Worm (Caenorhabditis elegans) whole organism, L1 larva: ENCODE results near the gene col-147.

Experiments
- C04F5.9 ChIP-seq: sonication (generic microtip); optimal IDR thresholded peaks from 2 replicates; lab custom pipeline; 2016; ENCODE audit warnings: missing genetic modification characterization, missing compliant biosample characterization
- C16A3.4 ChIP-seq: fragments of 150-350 bp; optimal IDR thresholded peaks from 2 replicates; lab custom pipeline; 2014; ENCODE audit warnings: missing biosample characterization, missing genetic modification characterization
- C34B4.2 ChIP-seq: sonication (generic microtip); optimal IDR thresholded peaks from 2 replicates; lab custom pipeline; 2017; ENCODE audit warnings: mild to moderate bottlenecking, missing genetic modification characterization, missing compliant biosample characterization
- F16B12.6 ChIP-seq: fragments of 150-350 bp; optimal IDR thresholded peaks from 2 replicates; lab custom pipeline; 2014; ENCODE audit warnings: missing biosample characterization, missing genetic modification characterization
- Y116A8C.19 ChIP-seq: sonication (generic microtip); optimal IDR thresholded peaks from 2 replicates; lab custom pipeline; 2016; ENCODE audit warnings: missing compliant biosample characterization, missing genetic modification characterization, borderline replicate concordance
- aha-1 ChIP-seq: fragments of 150-350 bp; optimal IDR thresholded peaks from 2 replicates; lab custom pipeline; 2014; ENCODE audit warnings: missing biosample characterization, missing genetic modification characterization
- aly-2 ChIP-seq: fragments of 150-350 bp; optimal IDR thresholded peaks from 2 replicates; lab custom pipeline; 2014; ENCODE audit warnings: missing biosample characterization, missing genetic modification characterization
- ama-1 ChIP-seq: fragments of 150-350 bp; optimal IDR thresholded peaks from 2 replicates; lab custom pipeline; 2014
- blmp-1 ChIP-seq: fragments of 150-350 bp; optimal IDR thresholded peaks from 2 replicates; lab custom pipeline; 2014; ENCODE audit warnings: missing biosample characterization, missing genetic modification characterization
- ceh-8 ChIP-seq: fragments of 200-800 bp; sonication (Bioruptor generic); optimal IDR thresholded peaks from 2 replicates; lab custom pipeline; 2018; ENCODE audit warnings: mild to moderate bottlenecking, missing genetic modification characterization, moderate library complexity, missing compliant biosample characterization
- ceh-82 ChIP-seq, 3 experiments: fragments of 150-350 bp in 1 of 3; sonication (generic microtip) in 2 of 3; optimal IDR thresholded peaks; 2 replicates each; lab custom pipeline; 2014 to 2017; ENCODE audit warnings: missing biosample characterization in 3 of 3, missing genetic modification characterization in 3 of 3
- ces-1 ChIP-seq: fragments of 150-350 bp; optimal IDR thresholded peaks from 2 replicates; lab custom pipeline; 2014; ENCODE audit warnings: missing biosample characterization, missing genetic modification reagents, missing genetic modification characterization
- dpl-1 ChIP-seq, 3 experiments: fragments of 150-350 bp in 2 of 3; sonication (generic microtip) in 1 of 3; optimal IDR thresholded peaks; 2 replicates each; lab custom pipeline; 2014 to 2017; ENCODE audit warnings: missing biosample characterization in 3 of 3, missing genetic modification characterization in 3 of 3, missing genetic modification reagents in 3 of 3
- dsc-1 ChIP-seq: sonication (generic microtip); optimal IDR thresholded peaks from 2 replicates; lab custom pipeline; 2016; ENCODE audit warnings: mild to moderate bottlenecking, missing genetic modification characterization, missing compliant biosample characterization
- efl-1 ChIP-seq, 4 experiments: fragments of 150-350 bp; optimal IDR thresholded peaks in 3 of 4; peaks in 1 of 4; 1 replicate in 1 of 4; 2 replicates in 3 of 4; lab custom pipeline; 2014; ENCODE audit warnings: missing biosample characterization in 2 of 4, missing genetic modification characterization in 2 of 4, missing genetic modification reagents in 2 of 4
- egl-13 ChIP-seq: sonication (generic microtip); optimal IDR thresholded peaks from 2 replicates; lab custom pipeline; 2016; ENCODE audit warnings: missing genotype, missing genetic modification reagents, missing genetic modification characterization, missing compliant biosample characterization
- elt-2 ChIP-seq: sonication (generic microtip); optimal IDR thresholded peaks from 2 replicates; lab custom pipeline; 2016; ENCODE audit warnings: missing genetic modification characterization, mild to moderate bottlenecking, inconsistent platforms, missing compliant biosample characterization, missing genetic modification reagents
- elt-3 ChIP-seq, 6 experiments: fragments of 150-350 bp in 1 of 6; sonication (generic microtip); optimal IDR thresholded peaks; 2 replicates each; lab custom pipeline; 2017 to 2018; ENCODE audit warnings: missing biosample characterization in 6 of 6, missing genetic modification characterization in 6 of 6, inconsistent platforms in 1 of 6
- ets-5 ChIP-seq: fragments of 200-800 bp; sonication (Bioruptor generic); IDR thresholded peaks from 2 replicates; pipeline ENCODE4 v1.3.6; 2022; ENCODE audit warnings: missing genetic modification characterization, missing compliant biosample characterization
- fkh-4 ChIP-seq: sonication (generic microtip); optimal IDR thresholded peaks from 2 replicates; lab custom pipeline; 2016; ENCODE audit warnings: missing compliant biosample characterization, missing genetic modification characterization, borderline replicate concordance
- grh-1 ChIP-seq: fragments of 200-800 bp; sonication (Bioruptor generic); IDR thresholded peaks from 2 replicates; pipeline ENCODE4 v1.3.6; 2022; ENCODE audit warnings: missing genetic modification reagents, missing genetic modification characterization, missing compliant biosample characterization
- hlh-4 ChIP-seq: sonication (generic microtip); optimal IDR thresholded peaks from 2 replicates; lab custom pipeline; 2016; ENCODE audit warnings: mild to moderate bottlenecking, missing genetic modification characterization, missing compliant biosample characterization
- hpl-2 ChIP-seq: fragments of 150-350 bp; optimal IDR thresholded peaks from 2 replicates; lab custom pipeline; 2014; ENCODE audit warnings: missing biosample characterization, missing genetic modification reagents, missing genetic modification characterization
- isw-1 ChIP-seq: fragments of 200-800 bp; sonication (Bioruptor generic); IDR thresholded peaks from 2 replicates; pipeline ENCODE4 v1.3.6; 2022; ENCODE audit warnings: missing genetic modification characterization, missing compliant biosample characterization
- lin-13 ChIP-seq: fragments of 150-350 bp; optimal IDR thresholded peaks from 2 replicates; lab custom pipeline; 2014; ENCODE audit warnings: missing biosample characterization, missing genetic modification reagents, missing genetic modification characterization
- lin-14 ChIP-seq: fragments of 200-800 bp; sonication (Bioruptor generic); optimal IDR thresholded peaks from 2 replicates; lab custom pipeline; 2018; ENCODE audit warnings: mild to moderate bottlenecking, missing genetic modification characterization, moderate library complexity, missing compliant biosample characterization
- lin-15B ChIP-seq: fragments of 150-350 bp; sonication (generic microtip); optimal IDR thresholded peaks from 3 replicates; lab custom pipeline; 2014; ENCODE audit warnings: missing biosample characterization, missing genetic modification characterization
- lin-35 ChIP-seq, 2 experiments: fragments of 150-350 bp; optimal IDR thresholded peaks; 2 replicates each; lab custom pipeline; 2014; ENCODE audit warnings: missing biosample characterization in 2 of 2, missing genetic modification characterization in 2 of 2, missing genetic modification reagents in 2 of 2
- lin-39 ChIP-seq: fragments of 150-350 bp; optimal IDR thresholded peaks from 2 replicates; lab custom pipeline; 2014; ENCODE audit warnings: missing biosample characterization, missing genetic modification reagents, missing genetic modification characterization
- lsy-2 ChIP-seq, 2 experiments: fragments of 150-350 bp; optimal IDR thresholded peaks; 2 replicates each; lab custom pipeline; 2014; ENCODE audit warnings: missing biosample characterization in 2 of 2, missing genetic modification characterization in 2 of 2
- mab-9 ChIP-seq: fragments of 200-800 bp; sonication (Bioruptor generic); IDR thresholded peaks from 2 replicates; pipeline ENCODE4 v1.3.6; 2022; ENCODE audit warnings: missing genetic modification reagents, missing genetic modification characterization, missing compliant biosample characterization
- mef-2 ChIP-seq: fragments of 150-350 bp; optimal IDR thresholded peaks from 2 replicates; lab custom pipeline; 2014; ENCODE audit warnings: missing biosample characterization, missing genetic modification characterization
- mep-1 ChIP-seq: fragments of 150-350 bp; optimal IDR thresholded peaks from 2 replicates; lab custom pipeline; 2014; ENCODE audit warnings: missing biosample characterization, missing genetic modification characterization
- nhr-11 ChIP-seq: fragments of 150-350 bp; optimal IDR thresholded peaks from 2 replicates; lab custom pipeline; 2014; ENCODE audit warnings: missing biosample characterization, missing genetic modification characterization
- nhr-12 ChIP-seq: sonication (generic microtip); optimal IDR thresholded peaks from 2 replicates; lab custom pipeline; 2017; ENCODE audit warnings: missing biosample characterization, missing genetic modification characterization
- nhr-20 ChIP-seq: sonication (generic microtip); optimal IDR thresholded peaks from 2 replicates; lab custom pipeline; 2016; ENCODE audit warnings: mild to moderate bottlenecking, missing genetic modification characterization, missing compliant biosample characterization
- nhr-237 ChIP-seq: fragments of 150-350 bp; optimal IDR thresholded peaks from 2 replicates; lab custom pipeline; 2014; ENCODE audit warnings: missing biosample characterization, missing genetic modification characterization
- nhr-47 ChIP-seq: sonication (generic microtip); optimal IDR thresholded peaks from 2 replicates; lab custom pipeline; 2016; ENCODE audit warnings: mild to moderate bottlenecking, missing genetic modification characterization, moderate library complexity, missing compliant biosample characterization
- nhr-71 ChIP-seq: sonication (generic microtip); optimal IDR thresholded peaks from 2 replicates; lab custom pipeline; 2016; ENCODE audit warnings: mild to moderate bottlenecking, missing genetic modification characterization, moderate library complexity, missing compliant biosample characterization
- nhr-76 ChIP-seq: sonication (generic microtip); optimal IDR thresholded peaks from 2 replicates; lab custom pipeline; 2017; ENCODE audit warnings: missing biosample characterization, missing genetic modification characterization
- nhr-85 ChIP-seq: sonication (generic microtip); peaks from one replicate; lab custom pipeline; 2016; ENCODE audit warnings: missing genetic modification characterization, inconsistent platforms, missing compliant biosample characterization
- pax-3 ChIP-seq: fragments of 200-800 bp; sonication (Bioruptor generic); optimal IDR thresholded peaks from 2 replicates; lab custom pipeline; 2018; ENCODE audit warnings: mild to moderate bottlenecking, missing genetic modification characterization, moderate library complexity, missing compliant biosample characterization
- rnt-1 ChIP-seq: sonication (generic microtip); optimal IDR thresholded peaks from 2 replicates; lab custom pipeline; 2016; ENCODE audit warnings: mild to moderate bottlenecking, missing genetic modification characterization, moderate library complexity, missing compliant biosample characterization
- skn-1 ChIP-seq: fragments of 150-350 bp; optimal IDR thresholded peaks from 2 replicates; lab custom pipeline; 2014; ENCODE audit warnings: missing biosample characterization, missing genetic modification characterization
- sup-37 ChIP-seq: fragments of 200-800 bp; sonication (Bioruptor generic); optimal IDR thresholded peaks from 2 replicates; lab custom pipeline; 2018; ENCODE audit warnings: mild to moderate bottlenecking, missing genetic modification characterization, missing compliant biosample characterization
- swsn-7 ChIP-seq: sonication (generic microtip); optimal IDR thresholded peaks from 2 replicates; lab custom pipeline; 2016; ENCODE audit warnings: missing genetic modification characterization, missing compliant biosample characterization
- tbx-2 ChIP-seq: sonication (generic microtip); optimal IDR thresholded peaks from 2 replicates; lab custom pipeline; 2016; ENCODE audit warnings: missing genetic modification characterization, missing compliant biosample characterization
- unc-130 ChIP-seq: fragments of 150-350 bp; optimal IDR thresholded peaks from 2 replicates; lab custom pipeline; 2017; ENCODE audit warnings: missing biosample characterization, missing genetic modification characterization, inconsistent platforms
- unc-30 ChIP-seq: sonication (generic microtip); optimal IDR thresholded peaks from 2 replicates; lab custom pipeline; 2017; ENCODE audit warnings: missing biosample characterization, missing genetic modification characterization
- vab-15 ChIP-seq: sonication (generic microtip); optimal IDR thresholded peaks from 2 replicates; lab custom pipeline; 2017; ENCODE audit warnings: missing genotype, mild to moderate bottlenecking, missing genetic modification characterization, missing compliant biosample characterization
- xbp-1 ChIP-seq: sonication (generic microtip); optimal IDR thresholded peaks from 2 replicates; lab custom pipeline; 2016; ENCODE audit warnings: missing genetic modification characterization, missing compliant biosample characterization
- zag-1 ChIP-seq: fragments of 150-350 bp; optimal IDR thresholded peaks from 2 replicates; lab custom pipeline; 2014; ENCODE audit warnings: missing biosample characterization, missing genetic modification characterization
- zip-4 ChIP-seq: fragments of 200-800 bp; sonication (Bioruptor generic); optimal IDR thresholded peaks from 2 replicates; lab custom pipeline; 2018; ENCODE audit warnings: mild to moderate bottlenecking, missing genetic modification characterization, moderate library complexity, missing compliant biosample characterization
- ztf-11 ChIP-seq, 2 experiments: sonication (generic microtip); optimal IDR thresholded peaks; 2 replicates each; lab custom pipeline; 2016 to 2017; ENCODE audit warnings: missing genetic modification characterization in 2 of 2, missing biosample characterization in 1 of 2, missing compliant biosample characterization in 1 of 2

col-147 gene

ce11 chrV:9645507-9645906, 12.4 kb upstream of the col-147 start, which contains the start of the genes atl-1 and hcp-2:
Gene atl-1 (minus strand): TSS chrV:9645595.
Gene hcp-2 (plus strand): TSS chrV:9645859.
- TF ChIP-seq Y116A8C.19 (tag; lab: Kevin White, UChicago) (no peak), blmp-1 (no peak), C04F5.9 (tag; lab: Kevin White, UChicago) (no peak), lin-35 (GFP tag; optimal IDR thresholded peaks at IDR 0.05; lab: Kevin White, UChicago) (peak; percentile 49 to 87), skn-1 (no peak), C16A3.4 (tag; lab: Kevin White, UChicago) (peak; percentile 9), lsy-2 (tag; optimal IDR thresholded peaks at IDR 0.05; lab: Kevin White, UChicago) (no peak), nhr-20 (tag; lab: Kevin White, UChicago) (no peak), isw-1 (GFP tag; lab: Robert Waterston, UW) (no peak), lin-15B (tag; lab: Kevin White, UChicago) (peak; percentile 11), mab-9 (GFP tag; lab: Robert Waterston, UW) (no peak), aha-1 (no peak), zag-1 (no peak), F16B12.6 (tag; lab: Kevin White, UChicago) (no peak), grh-1 (no peak), ztf-11 (tag; optimal IDR thresholded peaks at IDR 0.05; lab: Kevin White, UChicago) (no peak), lin-14 (GFP tag; lab: Kevin White, UChicago) (no peak), ceh-8 (GFP tag; lab: Kevin White, UChicago) (no peak), ceh-82 (tag; optimal IDR thresholded peaks at IDR 0.05; lab: Kevin White, UChicago) (no peak), elt-2 (tag; lab: Kevin White, UChicago) (no peak), nhr-237 (tag; lab: Kevin White, UChicago) (no peak), nhr-11 (tag; lab: Kevin White, UChicago) (no peak), elt-3 (tag; optimal IDR thresholded peaks at IDR 0.05; lab: Kevin White, UChicago) (no peak), lin-39 (tag; lab: Kevin White, UChicago) (no peak), nhr-85 (tag; lab: Kevin White, UChicago) (no peak), dpl-1 (GFP tag; optimal IDR thresholded peaks at IDR 0.05; lab: Kevin White, UChicago) (peak; percentile 50 to 82 (median 70)), hpl-2 (GFP tag; lab: Kevin White, UChicago) (no peak), lin-13 (GFP tag; lab: Kevin White, UChicago) (no peak), aly-2 (tag; lab: Kevin White, UChicago) (no peak), nhr-47 (tag; lab: Kevin White, UChicago) (no peak), efl-1 (optimal IDR thresholded peaks at IDR 0.05; lab: Kevin White, UChicago) (peak; percentile 69 to 83), efl-1 (GFP tag; optimal IDR thresholded peaks at IDR 0.05 in 1 of 2; lab: Kevin White, UChicago) (peak; percentile 78 to 97), xbp-1 (tag; lab: Kevin White, UChicago) (no peak), nhr-71 (tag; lab: Kevin White, UChicago) (no peak), unc-30 (tag; lab: Kevin White, UChicago) (no peak), unc-130 (tag; lab: Kevin White, UChicago) (no peak), ces-1 (no peak), hlh-4 (tag; lab: Kevin White, UChicago) (no peak), sup-37 (GFP tag; lab: Kevin White, UChicago) (no peak), egl-13 (tag; lab: Kevin White, UChicago) (no peak), rnt-1 (tag; lab: Kevin White, UChicago) (no peak), tbx-2 (tag; lab: Kevin White, UChicago) (no peak), zip-4 (GFP tag; lab: Kevin White, UChicago) (no peak)

ce11 chrV:9632348-9632747, 790 bp downstream of the col-147 start:
- TF ChIP-seq mef-2 (tag; lab: Kevin White, UChicago) = no peak
- TF ChIP-seq vab-15 = no peak
- no peak for TF ChIP-seq mep-1 (tag; lab: Kevin White, UChicago)
- TF ChIP-seq lin-35 (GFP tag; optimal IDR thresholded peaks at IDR 0.05; lab: Kevin White, UChicago) = no peak
- TF ChIP-seq fkh-4 (tag; lab: Kevin White, UChicago) = no peak
- no peak for TF ChIP-seq swsn-7 (tag; lab: Kevin White, UChicago)
- no peak for TF ChIP-seq nhr-12 (tag; lab: Kevin White, UChicago)
- no peak for TF ChIP-seq elt-2 (tag; lab: Kevin White, UChicago)
- no peak for TF ChIP-seq dsc-1 (tag; lab: Kevin White, UChicago)
- no peak for TF ChIP-seq C34B4.2 (tag; lab: Kevin White, UChicago)
- TF ChIP-seq pax-3 (tag; lab: Kevin White, UChicago) = no peak
- TF ChIP-seq ama-1 (lab: Kevin White, UChicago) = no peak
- TF ChIP-seq grh-1 = no peak
- TF ChIP-seq ets-5 (GFP tag; lab: Robert Waterston, UW) = no peak
- TF ChIP-seq lin-14 (GFP tag; lab: Kevin White, UChicago) = no peak
- no peak for TF ChIP-seq nhr-76 (tag; lab: Kevin White, UChicago)
